Fruit fly (Drosophila melanogaster) whole organism, prepupa: Measurements from ENCODE around the gene CG15543.

ENCODE experiments used
- Blimp-1 ChIP-seq: fragments of 200-800 bp; sonication (Bioruptor generic); optimal IDR thresholded peaks from 3 replicates; lab custom pipeline; 2017; ENCODE audit warnings: missing biosample characterization, missing genetic modification characterization, mild to moderate bottlenecking, moderate library complexity, missing genetic modification reagents
- CG11902 ChIP-seq: fragments of 200-800 bp; sonication (Bioruptor generic); optimal IDR thresholded peaks from 3 replicates; lab custom pipeline; 2016; ENCODE audit warnings: missing biosample characterization, missing genetic modification characterization
- CG1621 ChIP-seq: fragments of 200-800 bp; sonication (Bioruptor generic); optimal IDR thresholded peaks from 3 replicates; lab custom pipeline; 2018; ENCODE audit warnings: missing biosample characterization, mild to moderate bottlenecking, missing genetic modification characterization
- Gug ChIP-seq: fragments of 200-800 bp; sonication (Bioruptor generic); IDR thresholded peaks from 2 replicates; pipeline ENCODE4 v1.3.6; 2022; ENCODE audit warnings: missing biosample characterization, missing genetic modification characterization
- net ChIP-seq: fragments of 200-800 bp; sonication (Bioruptor generic); optimal IDR thresholded peaks from 3 replicates; lab custom pipeline; 2016; ENCODE audit warnings: missing biosample characterization, missing genetic modification characterization

DNA sequence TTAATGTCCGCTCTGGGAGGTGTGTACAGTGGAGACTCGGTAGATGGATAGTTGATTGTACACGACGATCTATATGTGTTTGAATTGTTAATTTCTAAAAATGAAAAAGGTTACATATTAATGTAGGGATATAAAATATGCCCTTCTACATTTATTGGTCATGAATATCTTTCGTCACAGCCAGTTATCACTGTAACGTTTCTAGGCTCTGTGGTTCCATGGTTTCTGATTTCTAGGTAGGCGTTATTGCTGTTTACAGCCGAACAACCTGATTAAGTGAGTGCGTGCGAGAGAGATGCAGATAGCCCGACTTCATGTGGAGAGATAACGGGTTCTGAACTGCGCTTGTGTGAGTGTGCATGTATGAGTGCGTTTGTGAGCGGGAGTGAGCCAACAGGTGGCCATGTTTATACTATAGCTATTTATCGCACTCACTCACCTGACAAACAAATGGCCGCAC, 39.0 kb downstream of the CG15543 start:
- TF ChIP-seq Blimp-1 (GFP tag; lab: Kevin White, UChicago) (peak; percentile 42), Gug (GFP tag; lab: Robert Waterston, UW) (peak; percentile 96), net (GFP tag; lab: Kevin White, UChicago) (peak; percentile 90), CG11902 (GFP tag; lab: Kevin White, UChicago) (peak; percentile 82), CG1621 (peak; percentile 94)
